Fruit fly (Drosophila melanogaster): ENCODE results near the gene CG12020.

DNA sequence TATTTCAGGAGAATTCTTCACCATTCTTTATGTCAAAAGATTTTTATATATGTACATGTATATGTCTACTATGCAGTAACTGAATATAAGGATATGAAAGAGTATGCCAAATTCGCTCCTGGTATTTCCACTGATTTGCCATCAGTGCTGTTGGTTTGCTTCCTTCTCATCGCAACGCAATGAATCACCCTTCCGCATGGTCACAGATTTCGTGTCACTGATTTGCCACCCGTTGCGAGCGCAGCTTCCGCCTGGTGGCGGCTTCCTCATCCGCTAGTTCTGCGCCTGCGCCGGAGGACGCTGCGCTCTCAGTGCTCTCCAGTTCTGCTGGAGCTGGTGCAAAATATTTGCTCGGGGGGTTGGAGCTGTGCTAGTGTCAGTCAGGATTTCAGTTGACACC lies 48.9 kb upstream of the CG12020 start:
- no peak for TF ChIP-seq CG8301 (tag; optimal IDR thresholded peaks at IDR 0.05)
- TF ChIP-seq Ets98B (GFP tag; IDR thresholded peaks at IDR 0.05): no peak
- TF ChIP-seq EcR (GFP tag; optimal IDR thresholded peaks at IDR 0.05): no peak
- no peak for TF ChIP-seq D1 (tag; optimal IDR thresholded peaks at IDR 0.05)
- TF ChIP-seq CG32121 (GFP tag; IDR thresholded peaks at IDR 0.05): no peak
- no peak for TF ChIP-seq CG15710 (tag; optimal IDR thresholded peaks at IDR 0.05)
